Worm (Caenorhabditis elegans): Measurements from ENCODE around the gene cyn-2.

- TF ChIP-seq elt-3 (tag; optimal IDR thresholded peaks at IDR 0.05) (no peak), nhr-237 (tag; optimal IDR thresholded peaks at IDR 0.05) (no peak), unc-62 (GFP tag; optimal IDR thresholded peaks at IDR 0.05) (no peak), nhr-12 (tag; optimal IDR thresholded peaks at IDR 0.05) (no peak), nhr-28 (tag; optimal IDR thresholded peaks at IDR 0.05) (no peak)
Measured at ce11 chrIII:13735008-13735407, 42.5 kb downstream of the cyn-2 start, which contains the start of gene W06F12.3.
